Worm (Caenorhabditis elegans) whole organism, late embryonic: ENCODE data around the gene C16C10.2.

ENCODE experiments used
- F13H6.1 ChIP-seq: sonication (generic microtip); optimal IDR thresholded peaks from 2 replicates; lab custom pipeline; 2016; ENCODE audit warnings: missing genetic modification characterization, missing compliant biosample characterization
- ceh-48 ChIP-seq: sonication (generic microtip); optimal IDR thresholded peaks from 2 replicates; lab custom pipeline; 2016; ENCODE audit warnings: missing genetic modification characterization, inconsistent platforms, missing compliant biosample characterization
- dmd-4 ChIP-seq: sonication (generic microtip); optimal IDR thresholded peaks from 2 replicates; lab custom pipeline; 2016; ENCODE audit warnings: borderline replicate concordance, missing genetic modification characterization, missing compliant biosample characterization
- dve-1 ChIP-seq: sonication (generic microtip); optimal IDR thresholded peaks from 2 replicates; lab custom pipeline; 2017; ENCODE audit warnings: antibody characterized with exemption, mild to moderate bottlenecking, missing genetic modification characterization, missing compliant biosample characterization
- elt-2 ChIP-seq: sonication (generic microtip); optimal IDR thresholded peaks from 2 replicates; lab custom pipeline; 2016; ENCODE audit warnings: missing genetic modification reagents, missing genetic modification characterization, missing compliant biosample characterization
- fkh-10 ChIP-seq: fragments of 150-350 bp; optimal IDR thresholded peaks from 2 replicates; lab custom pipeline; 2014; ENCODE audit warnings: missing biosample characterization, missing genetic modification reagents, missing genetic modification characterization
- hlh-6 ChIP-seq: sonication (generic microtip); optimal IDR thresholded peaks from 2 replicates; lab custom pipeline; 2016; ENCODE audit warnings: missing genotype, missing genetic modification characterization, missing compliant biosample characterization
- lim-6 ChIP-seq: sonication (generic microtip); optimal IDR thresholded peaks from 2 replicates; lab custom pipeline; 2016; ENCODE audit warnings: missing genetic modification characterization, missing compliant biosample characterization
- odd-2 ChIP-seq: sonication (generic microtip); optimal IDR thresholded peaks from 2 replicates; lab custom pipeline; 2017; ENCODE audit warnings: antibody characterized with exemption, mild to moderate bottlenecking, missing genetic modification characterization, missing compliant biosample characterization
- unc-55 ChIP-seq: sonication (generic microtip); optimal IDR thresholded peaks from 2 replicates; lab custom pipeline; 2017; ENCODE audit warnings: missing biosample characterization, missing genetic modification reagents, missing genetic modification characterization

DNA sequence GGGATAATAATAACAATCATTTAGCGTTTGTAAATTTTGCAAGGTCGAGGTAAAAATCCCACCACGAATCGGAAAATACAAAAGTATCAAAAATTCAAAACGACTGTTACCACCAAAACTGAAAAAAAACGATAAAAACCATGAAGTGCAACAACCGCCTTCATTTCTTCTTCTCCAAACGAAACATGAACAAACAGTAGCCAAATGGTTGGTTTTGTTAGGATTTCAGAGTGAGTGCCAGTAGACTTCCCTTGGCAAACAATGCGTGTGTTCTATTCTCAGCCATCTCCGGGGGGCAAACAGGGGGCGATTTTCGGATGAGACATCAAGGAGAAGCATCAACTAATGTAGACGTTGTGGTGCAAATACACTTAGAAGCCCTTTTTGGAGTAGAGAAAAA is 46.3 kb upstream of the C16C10.2 start:
- TF ChIP-seq odd-2 (tag; lab: Kevin White, UChicago) (no peak), ceh-48 (tag; lab: Kevin White, UChicago) (no peak), unc-55 (no peak), hlh-6 (tag; lab: Kevin White, UChicago) (no peak), F13H6.1 (tag; lab: Kevin White, UChicago) (no peak), fkh-10 (GFP tag; lab: Kevin White, UChicago) (no peak), elt-2 (tag; lab: Kevin White, UChicago) (no peak), lim-6 (tag; lab: Kevin White, UChicago) (no peak), dve-1 (tag; lab: Kevin White, UChicago) (no peak), dmd-4 (tag; lab: Kevin White, UChicago) (no peak)
